Worm (Caenorhabditis elegans) whole organism, young adult: ENCODE measurements around the gene F07A11.1.
A peak's percentile ranks its signal among the peaks of the same experiment; 100 is the strongest.

Experiments used
- B0035.1 ChIP-seq: sonication (generic microtip); optimal IDR thresholded peaks from 2 replicates; lab custom pipeline; 2016; ENCODE audit warnings: missing genetic modification characterization, mild to moderate bottlenecking, missing compliant biosample characterization, missing genotype, missing genetic modification reagents
- B0261.1 ChIP-seq: sonication (generic microtip); optimal IDR thresholded peaks from 2 replicates; lab custom pipeline; 2016; ENCODE audit warnings: mild to moderate bottlenecking, missing genetic modification characterization, moderate library complexity, missing compliant biosample characterization
- B0336.3 ChIP-seq: fragments of 200-800 bp; sonication (Bioruptor generic); IDR thresholded peaks from 2 replicates; pipeline ENCODE4 v1.3.6; 2022; ENCODE audit warnings: missing genetic modification characterization, missing compliant biosample characterization
- C17E4.6 ChIP-seq: fragments of 200-800 bp; sonication (Bioruptor generic); IDR thresholded peaks from 2 replicates; pipeline ENCODE4 v1.3.6; 2022; ENCODE audit warnings: missing genetic modification reagents, missing genetic modification characterization, missing compliant biosample characterization
- F10E7.11 ChIP-seq: sonication (generic microtip); optimal IDR thresholded peaks from 2 replicates; lab custom pipeline; 2017; ENCODE audit warnings: mild to moderate bottlenecking, missing genetic modification characterization, moderate library complexity, missing compliant biosample characterization
- F37B4.10 ChIP-seq: fragments of 200-800 bp; sonication (Bioruptor generic); IDR thresholded peaks from 2 replicates; pipeline ENCODE4 v1.3.6; 2022; ENCODE audit warnings: missing genetic modification characterization, missing compliant biosample characterization
- F49E8.2 ChIP-seq: sonication (generic microtip); optimal IDR thresholded peaks from 3 replicates; lab custom pipeline; 2017; ENCODE audit warnings: missing genetic modification characterization, mild to moderate bottlenecking, missing compliant biosample characterization, antibody characterized with exemption, moderate library complexity; ENCODE audit not compliant: insufficient read depth
- F52B5.7 ChIP-seq: sonication (generic microtip); optimal IDR thresholded peaks from 2 replicates; lab custom pipeline; 2016; ENCODE audit warnings: mild to moderate bottlenecking, missing genetic modification characterization, missing compliant biosample characterization
- F57C9.4 ChIP-seq: sonication (generic microtip); optimal IDR thresholded peaks from 2 replicates; lab custom pipeline; 2017; ENCODE audit warnings: mild to moderate bottlenecking, missing genetic modification characterization, missing compliant biosample characterization
- K12H6.12 ChIP-seq: fragments of 200-800 bp; sonication (Bioruptor generic); optimal IDR thresholded peaks from 2 replicates; lab custom pipeline; 2018; ENCODE audit warnings: mild to moderate bottlenecking, missing genetic modification characterization, missing compliant biosample characterization
- T07F8.4 ChIP-seq: sonication (generic microtip); optimal IDR thresholded peaks from 2 replicates; lab custom pipeline; 2016; ENCODE audit warnings: mild to moderate bottlenecking, missing genetic modification characterization, moderate library complexity, missing compliant biosample characterization
- akir-1 ChIP-seq: fragments of 200-800 bp; sonication (Bioruptor generic); optimal IDR thresholded peaks from 2 replicates; lab custom pipeline; 2018; ENCODE audit warnings: mild to moderate bottlenecking, missing genetic modification characterization, moderate library complexity, missing compliant biosample characterization
- aptf-2 ChIP-seq: fragments of 200-800 bp; sonication (Bioruptor generic); conservative IDR thresholded peaks from 2 replicates; pipeline ENCODE4 v1.3.6; 2022; ENCODE audit warnings: missing genetic modification reagents, missing genetic modification characterization, missing compliant biosample characterization
- atf-7 ChIP-seq: sonication (generic microtip); optimal IDR thresholded peaks from 2 replicates; lab custom pipeline; 2017; ENCODE audit warnings: mild to moderate bottlenecking, missing genetic modification characterization, missing compliant biosample characterization
- athp-1 ChIP-seq: sonication (generic microtip); optimal IDR thresholded peaks from 2 replicates; lab custom pipeline; 2017; ENCODE audit warnings: mild to moderate bottlenecking, missing genetic modification characterization, missing compliant biosample characterization
- bed-2 ChIP-seq: fragments of 200-800 bp; sonication (Bioruptor generic); IDR thresholded peaks from 2 replicates; pipeline ENCODE4 v1.3.6; 2022; ENCODE audit warnings: missing genetic modification reagents, missing genetic modification characterization, missing compliant biosample characterization
- cebp-1 ChIP-seq, 2 experiments: fragments of 200-800 bp in 1 of 2; sonication (Bioruptor generic) in 1 of 2; sonication (generic microtip) in 1 of 2; IDR thresholded peaks in 1 of 2; optimal IDR thresholded peaks in 1 of 2; 2 replicates each; pipeline versions ENCODE4 v1.3.6 to Lab custom; 2017 to 2022; ENCODE audit warnings: missing compliant biosample characterization in 2 of 2, missing genetic modification characterization in 2 of 2, mild to moderate bottlenecking in 1 of 2, missing genetic modification reagents in 1 of 2, moderate library complexity in 1 of 2
- ceh-58 ChIP-seq: fragments of 200-800 bp; sonication (Bioruptor generic); IDR thresholded peaks from 2 replicates; pipeline ENCODE4 v1.3.6; 2022; ENCODE audit warnings: missing genetic modification characterization, missing compliant biosample characterization
- ekl-4 ChIP-seq: fragments of 200-800 bp; sonication (Bioruptor generic); IDR thresholded peaks from 2 replicates; pipeline ENCODE4 v1.3.6; 2022; ENCODE audit warnings: missing genetic modification reagents, missing genetic modification characterization, missing compliant biosample characterization
- hlh-12 ChIP-seq: sonication (generic microtip); optimal IDR thresholded peaks from 2 replicates; lab custom pipeline; 2016; ENCODE audit warnings: missing genetic modification characterization, missing compliant biosample characterization
- hlh-26 ChIP-seq: fragments of 200-800 bp; sonication (Bioruptor generic); conservative IDR thresholded peaks from 2 replicates; pipeline ENCODE4 v1.3.6; 2022; ENCODE audit warnings: missing genetic modification reagents, missing genetic modification characterization, missing compliant biosample characterization
- hrde-1 ChIP-seq: sonication (generic microtip); optimal IDR thresholded peaks from 2 replicates; lab custom pipeline; 2016; ENCODE audit warnings: missing genetic modification characterization, mild to moderate bottlenecking, missing compliant biosample characterization, moderate library complexity, missing genotype, missing genetic modification reagents, borderline replicate concordance
- hsf-1 ChIP-seq: fragments of 200-800 bp; sonication (Bioruptor generic); IDR thresholded peaks from 2 replicates; pipeline ENCODE4 v1.3.6; 2022; ENCODE audit warnings: missing genetic modification reagents, missing genetic modification characterization, missing compliant biosample characterization
- let-526 ChIP-seq: fragments of 200-800 bp; sonication (Bioruptor generic); IDR thresholded peaks from 2 replicates; pipeline ENCODE4 v1.3.6; 2022; ENCODE audit warnings: missing genetic modification reagents, missing genetic modification characterization, missing compliant biosample characterization
- lin-35 ChIP-seq, 3 experiments: fragments of 150-350 bp in 2 of 3; sonication (generic microtip) in 1 of 3; optimal IDR thresholded peaks; 2 replicates each; lab custom pipeline; 2014 to 2018; ENCODE audit warnings: missing biosample characterization in 3 of 3, missing genetic modification characterization in 3 of 3, missing genetic modification reagents in 3 of 3
- lsl-1 ChIP-seq: fragments of 200-800 bp; sonication (Bioruptor generic); optimal IDR thresholded peaks from 2 replicates; lab custom pipeline; 2018; ENCODE audit warnings: mild to moderate bottlenecking, missing genetic modification characterization, moderate library complexity, missing compliant biosample characterization
- lsy-27 ChIP-seq: sonication (generic microtip); optimal IDR thresholded peaks from 2 replicates; lab custom pipeline; 2017; ENCODE audit warnings: missing genetic modification characterization, mild to moderate bottlenecking, missing compliant biosample characterization, antibody characterized with exemption, missing genotype, borderline replicate concordance; ENCODE audit not compliant: insufficient read depth
- madf-3 ChIP-seq: fragments of 200-800 bp; sonication (Bioruptor generic); IDR thresholded peaks from 2 replicates; pipeline ENCODE4 v1.3.6; 2022; ENCODE audit warnings: missing genetic modification reagents, missing genetic modification characterization, missing compliant biosample characterization
- madf-6 ChIP-seq: fragments of 200-800 bp; sonication (Bioruptor generic); IDR thresholded peaks from 2 replicates; pipeline ENCODE4 v1.3.6; 2022; ENCODE audit warnings: missing genetic modification reagents, missing genetic modification characterization, missing compliant biosample characterization
- nhr-179 ChIP-seq: sonication (generic microtip); optimal IDR thresholded peaks from 2 replicates; lab custom pipeline; 2016; ENCODE audit warnings: mild to moderate bottlenecking, missing genetic modification characterization, missing compliant biosample characterization
- repo-1 ChIP-seq: sonication (generic microtip); optimal IDR thresholded peaks from 2 replicates; lab custom pipeline; 2017; ENCODE audit warnings: mild to moderate bottlenecking, missing genetic modification characterization, missing compliant biosample characterization
- snpc-1.1 ChIP-seq: sonication (generic microtip); optimal IDR thresholded peaks from 2 replicates; lab custom pipeline; 2017; ENCODE audit warnings: missing genetic modification characterization, mild to moderate bottlenecking, missing compliant biosample characterization, antibody characterized with exemption, moderate library complexity, missing genotype, missing genetic modification reagents; ENCODE audit not compliant: insufficient read depth
- snpc-1.3 ChIP-seq: sonication (generic microtip); optimal IDR thresholded peaks from 2 replicates; lab custom pipeline; 2017; ENCODE audit warnings: missing genetic modification characterization, mild to moderate bottlenecking, missing compliant biosample characterization, antibody characterized with exemption, moderate library complexity, missing genotype, missing genetic modification reagents; ENCODE audit not compliant: insufficient read depth
- snpc-3.4 ChIP-seq: sonication (generic microtip); optimal IDR thresholded peaks from 2 replicates; lab custom pipeline; 2017; ENCODE audit warnings: missing genetic modification characterization, mild to moderate bottlenecking, missing compliant biosample characterization, antibody characterized with exemption, moderate library complexity, missing genotype, missing genetic modification reagents
- somi-1 ChIP-seq: fragments of 200-800 bp; sonication (Bioruptor generic); optimal IDR thresholded peaks from 2 replicates; lab custom pipeline; 2018; ENCODE audit warnings: mild to moderate bottlenecking, missing genetic modification characterization, missing compliant biosample characterization
- xnd-1 ChIP-seq: sonication (generic microtip); optimal IDR thresholded peaks from 2 replicates; lab custom pipeline; 2016; ENCODE audit warnings: missing genotype, missing genetic modification reagents, missing genetic modification characterization, missing compliant biosample characterization

Gene F07A11.1

ce11 chrII:11591558-11591957, 365 bp downstream of the F07A11.1 start:
- no peak for TF ChIP-seq B0035.1
- TF ChIP-seq akir-1 (GFP tag; lab: Kevin White, UChicago), result no peak
- no peak for TF ChIP-seq F10E7.11 (tag; lab: Kevin White, UChicago)
- TF ChIP-seq cebp-1 (GFP tag; IDR thresholded peaks at IDR 0.05; lab: Robert Waterston, UW), result no peak
- peak; percentile 35 for TF ChIP-seq cebp-1 (tag; optimal IDR thresholded peaks at IDR 0.05; lab: Kevin White, UChicago)
- no peak for TF ChIP-seq ceh-58 (GFP tag; lab: Robert Waterston, UW)
- TF ChIP-seq athp-1 (tag; lab: Kevin White, UChicago), result no peak
- TF ChIP-seq lsl-1 (GFP tag; lab: Kevin White, UChicago), result peak; percentile 53
- no peak for TF ChIP-seq xnd-1
- TF ChIP-seq snpc-1.1, result no peak
- no peak for TF ChIP-seq hsf-1

- TF ChIP-seq lsl-1 (GFP tag; lab: Kevin White, UChicago), result no peak
- TF ChIP-seq T07F8.4 (tag; lab: Kevin White, UChicago), result no peak
- no peak for TF ChIP-seq F57C9.4 (tag; lab: Kevin White, UChicago)
- TF ChIP-seq madf-3 (GFP tag; lab: Robert Waterston, UW), result 0 out of 2 replicates have a peak, but pooled peaks have one; percentile 34
These were observed 3.6 kb downstream of the F07A11.1 start for ce11 chrII:11588304-11588703.

ce11 chrII:11582698-11583097, 9.2 kb downstream of the F07A11.1 start, which contains the start of gene ints-7:
ints-7 (plus strand) TSS chrII:11582849.
- TF ChIP-seq bed-2 (GFP tag; lab: Robert Waterston, UW), result no peak
- TF ChIP-seq K12H6.12 (tag; lab: Kevin White, UChicago), result no peak
- TF ChIP-seq F49E8.2 (tag; lab: Kevin White, UChicago), result no peak
- TF ChIP-seq aptf-2 (GFP tag; lab: Robert Waterston, UW), result no peak
- TF ChIP-seq hrde-1 (tag; lab: Kevin White, UChicago), result peak; percentile 64
- peak; percentile 40; the same call in 1 of the 2 replicates for TF ChIP-seq madf-6 (GFP tag; lab: Robert Waterston, UW)
- TF ChIP-seq C17E4.6 (GFP tag; lab: Robert Waterston, UW), result 0 out of 2 replicates have a peak, but pooled peaks have one; percentile 31
- peak; percentile 4 for TF ChIP-seq snpc-1.3 (tag; lab: Kevin White, UChicago)
- no peak for TF ChIP-seq nhr-179
- TF ChIP-seq lsy-27 (tag; lab: Kevin White, UChicago), result no peak
- TF ChIP-seq repo-1, result no peak
- no peak for TF ChIP-seq lin-35 (GFP tag; optimal IDR thresholded peaks at IDR 0.05; lab: Kevin White, UChicago)
- peak; percentile 9 for TF ChIP-seq F52B5.7 (tag; lab: Kevin White, UChicago)
- TF ChIP-seq F37B4.10 (GFP tag; lab: Robert Waterston, UW), result no peak
- peak; percentile 7 for TF ChIP-seq xnd-1
- 0 out of 2 replicates have a peak, but pooled peaks have one; percentile 42 for TF ChIP-seq hsf-1
- TF ChIP-seq somi-1, result no peak
- 0 out of 2 replicates have a peak, but pooled peaks have one; percentile 56 for TF ChIP-seq madf-3 (GFP tag; lab: Robert Waterston, UW)
- no peak for TF ChIP-seq hlh-12 (tag; lab: Kevin White, UChicago)
- TF ChIP-seq hlh-26 (GFP tag; lab: Robert Waterston, UW), result no peak
- peak; percentile 47; the same call in 1 of the 2 replicates for TF ChIP-seq B0336.3 (GFP tag; lab: Robert Waterston, UW)
- no peak for TF ChIP-seq snpc-3.4 (tag; lab: Kevin White, UChicago)
- TF ChIP-seq B0261.1 (tag; lab: Kevin White, UChicago), result no peak
- TF ChIP-seq atf-7 (tag; lab: Kevin White, UChicago), result no peak
- no peak for TF ChIP-seq let-526
- peak; percentile 49; the same call in 1 of the 2 replicates for TF ChIP-seq ekl-4 (GFP tag; lab: Robert Waterston, UW)
- TF ChIP-seq, all 124 proteins: peak for 10
